Fruit fly (Drosophila melanogaster) whole organism, embryonic: ENCODE results near the gene aop.
A peak's percentile ranks its signal among the peaks of the same experiment; 100 is the strongest.

Experiments
- Antp ChIP-seq: fragments of 200-800 bp; sonication (Bioruptor generic); optimal IDR thresholded peaks from 3 replicates; lab custom pipeline; 2016; ENCODE audit warnings: missing biosample characterization, missing genetic modification characterization
- BEAF-32 ChIP-seq: fragments of 200-800 bp; sonication (Bioruptor generic); optimal IDR thresholded peaks from 3 replicates; lab custom pipeline; 2017; ENCODE audit warnings: missing biosample characterization, missing genetic modification characterization, mild to moderate bottlenecking, moderate library complexity, missing genetic modification reagents
- Blimp-1 ChIP-seq: fragments of 200-800 bp; sonication (Bioruptor generic); optimal IDR thresholded peaks from 3 replicates; lab custom pipeline; 2018; ENCODE audit warnings: missing biosample characterization, missing genetic modification characterization, mild to moderate bottlenecking, moderate library complexity, missing genetic modification reagents
- CG10959 ChIP-seq: fragments of 200-800 bp; sonication (Bioruptor generic); IDR thresholded peaks from 2 replicates; pipeline ENCODE4 v1.3.6; 2022; ENCODE audit warnings: missing biosample characterization, missing genetic modification characterization
- CG11085 ChIP-seq: fragments of 200-800 bp; sonication (Bioruptor generic); IDR thresholded peaks from 2 replicates; pipeline ENCODE4 v1.3.6; 2022; ENCODE audit warnings: missing biosample characterization, missing genetic modification characterization
- CG11695 ChIP-seq: fragments of 200-800 bp; sonication (Bioruptor generic); IDR thresholded peaks from 3 replicates; pipeline ENCODE4 v1.3.6; 2022; ENCODE audit warnings: missing biosample characterization, missing genetic modification characterization
- CG12071 ChIP-seq: fragments of 200-800 bp; sonication (Bioruptor generic); optimal IDR thresholded peaks from 3 replicates; lab custom pipeline; 2018; ENCODE audit warnings: missing biosample characterization, mild to moderate bottlenecking, missing genetic modification characterization
- CG13894 ChIP-seq: fragments of 200-800 bp; sonication (Bioruptor generic); optimal IDR thresholded peaks from 3 replicates; lab custom pipeline; 2018; ENCODE audit warnings: missing biosample characterization, mild to moderate bottlenecking, missing genetic modification characterization, moderate library complexity
- CG15073 ChIP-seq: fragments of 200-800 bp; sonication (Bioruptor generic); optimal IDR thresholded peaks from 2 replicates; lab custom pipeline; 2016; ENCODE audit warnings: missing biosample characterization, missing genetic modification characterization
- CG1529 ChIP-seq: fragments of 200-800 bp; sonication (Bioruptor generic); optimal IDR thresholded peaks from 3 replicates; lab custom pipeline; 2018; ENCODE audit warnings: missing biosample characterization, missing genetic modification characterization
- CG17359 ChIP-seq: fragments of 200-800 bp; sonication (Bioruptor generic); optimal IDR thresholded peaks from 3 replicates; lab custom pipeline; 2018; ENCODE audit warnings: missing biosample characterization, mild to moderate bottlenecking, missing genetic modification characterization, moderate library complexity
- CG18011 ChIP-seq: fragments of 200-800 bp; sonication (Bioruptor generic); optimal IDR thresholded peaks from 2 replicates; lab custom pipeline; 2017; ENCODE audit warnings: missing biosample characterization, missing genetic modification characterization, mild to moderate bottlenecking, moderate library complexity, missing genotype
- CG18599 ChIP-seq: fragments of 200-800 bp; sonication (Bioruptor generic); optimal IDR thresholded peaks from 3 replicates; lab custom pipeline; 2017; ENCODE audit warnings: missing biosample characterization, missing genetic modification characterization, mild to moderate bottlenecking, moderate library complexity, missing genetic modification reagents
- CG2875 ChIP-seq: fragments of 200-800 bp; sonication (Bioruptor generic); optimal IDR thresholded peaks from 2 replicates; lab custom pipeline; 2017; ENCODE audit warnings: missing biosample characterization, mild to moderate bottlenecking, missing genetic modification characterization, missing genetic modification reagents
- CG30020 ChIP-seq: fragments of 200-800 bp; optimal IDR thresholded peaks from 2 replicates; lab custom pipeline; 2019; ENCODE audit warnings: missing biosample characterization, mild to moderate bottlenecking, missing genetic modification characterization, moderate library complexity
- CG32767 ChIP-seq: fragments of 200-800 bp; sonication (Bioruptor generic); IDR thresholded peaks from 2 replicates; pipeline ENCODE4 v1.3.6; 2022; ENCODE audit warnings: missing biosample characterization, missing genetic modification characterization
- CG32772 ChIP-seq: fragments of 200-800 bp; sonication (Bioruptor generic); IDR thresholded peaks from 2 replicates; pipeline ENCODE4 v1.3.6; 2022; ENCODE audit warnings: missing biosample characterization, missing genetic modification characterization
- CG3726 ChIP-seq: fragments of 200-800 bp; sonication (Bioruptor generic); IDR thresholded peaks from 3 replicates; pipeline ENCODE4, ENCODE4 v1.3.6; 2022; ENCODE audit warnings: missing biosample characterization, missing genetic modification characterization
- CG3838 ChIP-seq: fragments of 200-800 bp; sonication (Bioruptor generic); optimal IDR thresholded peaks from 3 replicates; lab custom pipeline; 2016; ENCODE audit warnings: missing biosample characterization, missing genetic modification characterization
- CG3995 ChIP-seq: fragments of 200-800 bp; sonication (Bioruptor generic); optimal IDR thresholded peaks from 3 replicates; lab custom pipeline; 2016; ENCODE audit warnings: missing biosample characterization, missing genetic modification characterization
- CG4707 ChIP-seq: fragments of 200-800 bp; sonication (Bioruptor generic); optimal IDR thresholded peaks from 2 replicates; lab custom pipeline; 2018; ENCODE audit warnings: missing biosample characterization, mild to moderate bottlenecking, missing genetic modification characterization, moderate library complexity
- CG6654 ChIP-seq: fragments of 200-800 bp; sonication (Bioruptor generic); optimal IDR thresholded peaks from 2 replicates; lab custom pipeline; 2017; ENCODE audit warnings: missing biosample characterization, mild to moderate bottlenecking, missing genetic modification characterization
- CG7963 ChIP-seq: fragments of 200-800 bp; sonication (Bioruptor generic); IDR thresholded peaks from 3 replicates; pipeline ENCODE4 v1.3.6; 2022; ENCODE audit warnings: missing biosample characterization, missing genetic modification characterization; ENCODE audit not compliant: partially characterized antibody
- Dad ChIP-seq: fragments of 200-800 bp; sonication (Bioruptor generic); optimal IDR thresholded peaks from 3 replicates; lab custom pipeline; 2016; ENCODE audit warnings: missing biosample characterization, missing genetic modification characterization
- Hmx ChIP-seq: fragments of 200-800 bp; sonication (Bioruptor generic); optimal IDR thresholded peaks from 2 replicates; lab custom pipeline; 2016; ENCODE audit warnings: missing biosample characterization, missing genetic modification characterization
- Lhr ChIP-seq: fragments of 200-800 bp; sonication (Bioruptor generic); optimal IDR thresholded peaks from 3 replicates; lab custom pipeline; 2017; ENCODE audit warnings: mild to moderate bottlenecking, missing biosample characterization, missing genetic modification reagents, missing genetic modification characterization
- MBD-R2 ChIP-seq: fragments of 200-800 bp; sonication (Bioruptor generic); IDR thresholded peaks from 2 replicates; pipeline ENCODE4 v1.3.6; 2022; ENCODE audit warnings: missing biosample characterization, missing genetic modification characterization
- Myb ChIP-seq: fragments of 200-800 bp; sonication (Bioruptor generic); optimal IDR thresholded peaks from 2 replicates; lab custom pipeline; 2016; ENCODE audit warnings: missing biosample characterization, missing genetic modification characterization
- NFAT ChIP-seq: fragments of 200-800 bp; sonication (Bioruptor generic); IDR thresholded peaks from 2 replicates; pipeline ENCODE4 v1.3.6; 2022; ENCODE audit warnings: missing biosample characterization, missing genetic modification characterization
- NfI ChIP-seq: fragments of 200-800 bp; sonication (Bioruptor generic); optimal IDR thresholded peaks from 3 replicates; lab custom pipeline; 2018; ENCODE audit warnings: missing biosample characterization, mild to moderate bottlenecking, missing genetic modification characterization, moderate library complexity
- Optix ChIP-seq: fragments of 200-800 bp; sonication (Bioruptor generic); IDR thresholded peaks from 3 replicates; pipeline ENCODE4 v1.3.6; 2022; ENCODE audit warnings: missing biosample characterization, missing genetic modification characterization
- Rfx ChIP-seq: fragments of 200-800 bp; sonication (Bioruptor generic); IDR thresholded peaks from 2 replicates; pipeline ENCODE4 v1.3.6; 2022; ENCODE audit warnings: missing biosample characterization, missing genetic modification characterization
- Sox100B ChIP-seq: fragments of 200-800 bp; sonication (Bioruptor generic); optimal IDR thresholded peaks from 3 replicates; lab custom pipeline; 2018; ENCODE audit warnings: missing biosample characterization, mild to moderate bottlenecking, missing genetic modification characterization
- Sox102F ChIP-seq: fragments of 200-800 bp; sonication (Bioruptor generic); optimal IDR thresholded peaks from 2 replicates; lab custom pipeline; 2018; ENCODE audit warnings: missing biosample characterization, mild to moderate bottlenecking, missing genetic modification characterization, moderate library complexity
- TFAM ChIP-seq: fragments of 200-800 bp; sonication (Bioruptor generic); optimal IDR thresholded peaks from 2 replicates; lab custom pipeline; 2017; ENCODE audit warnings: missing biosample characterization, missing genetic modification characterization, inconsistent platforms
- Tbp ChIP-seq: fragments of >200 bp; optimal IDR thresholded peaks from 2 replicates; lab custom pipeline; 2018; ENCODE audit warnings: missing biosample characterization, missing genetic modification characterization
- Xrp1 ChIP-seq: fragments of 200-800 bp; sonication (Bioruptor generic); IDR thresholded peaks from 2 replicates; pipeline ENCODE4 v1.3.6; 2022; ENCODE audit warnings: missing biosample characterization, missing genetic modification characterization
- abd-A ChIP-seq: fragments of 200-800 bp; sonication (Bioruptor generic); optimal IDR thresholded peaks from 3 replicates; lab custom pipeline; 2019; ENCODE audit warnings: missing biosample characterization, mild to moderate bottlenecking, missing genetic modification characterization, moderate library complexity
- bbx ChIP-seq: fragments of 200-800 bp; sonication (Bioruptor generic); IDR thresholded peaks from 2 replicates; pipeline ENCODE4 v1.3.6; 2022; ENCODE audit warnings: missing biosample characterization, missing genetic modification characterization; ENCODE audit not compliant: partially characterized antibody
- bcd ChIP-seq: fragments of 200-800 bp; sonication (Bioruptor generic); optimal IDR thresholded peaks from 2 replicates; lab custom pipeline; 2017; ENCODE audit warnings: missing biosample characterization, mild to moderate bottlenecking, missing genetic modification characterization
- cas ChIP-seq: fragments of 200-800 bp; sonication (Bioruptor generic); IDR thresholded peaks from 2 replicates; pipeline ENCODE4 v1.3.6; 2022; ENCODE audit warnings: missing biosample characterization, missing genetic modification characterization
- ftz-f1 ChIP-seq: fragments of 200-800 bp; sonication (Bioruptor generic); optimal IDR thresholded peaks from 2 replicates; lab custom pipeline; 2016; ENCODE audit warnings: missing biosample characterization, missing genetic modification characterization
- gsb ChIP-seq: fragments of 200-800 bp; sonication (Bioruptor generic); IDR thresholded peaks from 2 replicates; pipeline ENCODE4 v1.3.6; 2022; ENCODE audit warnings: missing biosample characterization, missing genetic modification characterization
- insv ChIP-seq, 2 experiments: fragments of 200-800 bp; sonication (Bioruptor generic); optimal IDR thresholded peaks; 3 replicates each; lab custom pipeline; 2016 to 2018; ENCODE audit warnings: missing biosample characterization in 2 of 2, missing genetic modification characterization in 2 of 2
- jumu ChIP-seq: fragments of 200-800 bp; sonication (Bioruptor generic); optimal IDR thresholded peaks from 3 replicates; lab custom pipeline; 2016; ENCODE audit warnings: missing biosample characterization, missing genetic modification characterization
- lmd ChIP-seq: fragments of 200-800 bp; sonication (Bioruptor generic); IDR thresholded peaks from 2 replicates; pipeline ENCODE4 v1.3.6; 2022; ENCODE audit warnings: missing biosample characterization, missing genetic modification characterization
- p53 ChIP-seq: fragments of 200-800 bp; sonication (Bioruptor generic); optimal IDR thresholded peaks from 2 replicates; lab custom pipeline; 2016; ENCODE audit warnings: missing biosample characterization, missing genetic modification characterization
- sima ChIP-seq: fragments of 200-800 bp; sonication (Bioruptor generic); optimal IDR thresholded peaks from 2 replicates; lab custom pipeline; 2016; ENCODE audit warnings: missing biosample characterization, missing genetic modification characterization
- so ChIP-seq: fragments of 200-800 bp; sonication (Bioruptor generic); IDR thresholded peaks from 3 replicates; pipeline ENCODE4 v1.3.6; 2022; ENCODE audit warnings: missing biosample characterization, missing genetic modification characterization
- tin ChIP-seq: fragments of 200-800 bp; sonication (Bioruptor generic); optimal IDR thresholded peaks from 3 replicates; lab custom pipeline; 2016; ENCODE audit warnings: missing biosample characterization, missing genetic modification characterization
- zfh1 ChIP-seq: fragments of 200-800 bp; sonication (Bioruptor generic); IDR thresholded peaks from 3 replicates; pipeline ENCODE4 v1.3.6; 2022; ENCODE audit warnings: missing biosample characterization, missing genetic modification characterization

Gene aop

dm6 chr2L:2179366-2179765 lies 812 bp upstream of the aop start (continued):
- TF ChIP-seq NFAT (peak; percentile 34; the same call in 1 of the 2 replicates), sima (GFP tag; lab: Kevin White, UChicago) (peak; percentile 34), CG3726 (GFP tag; lab: Robert Waterston, UW) (no peak), MBD-R2 (GFP tag; lab: Robert Waterston, UW) (peak; percentile 41; the same call in 1 of the 2 replicates), TFAM (GFP tag; lab: Kevin White, UChicago) (no peak), Xrp1 (GFP tag; lab: Robert Waterston, UW) (peak; percentile 56), lmd (GFP tag; lab: Robert Waterston, UW) (peak; percentile 86), CG1529 (peak; percentile 13), CG32772 (GFP tag; lab: Robert Waterston, UW) (peak; percentile 66), CG30020 (tag; lab: Kevin White, UChicago) (no peak), bcd (GFP tag; lab: Kevin White, UChicago) (peak; percentile 79), CG11085 (peak; percentile 46; the same call in 1 of the 2 replicates), Hmx (GFP tag; lab: Kevin White, UChicago) (no peak), CG13894 (tag; lab: Kevin White, UChicago) (peak; percentile 31), CG3838 (peak; percentile 6), Myb (GFP tag; lab: Kevin White, UChicago) (peak; percentile 65), Sox100B (GFP tag; lab: Kevin White, UChicago) (peak; percentile 50), Tbp (GFP tag; lab: Kevin White, UChicago) (no peak), tin (GFP tag; lab: Kevin White, UChicago) (peak; percentile 28), ftz-f1 (no peak), Rfx (GFP tag; lab: Robert Waterston, UW) (peak; percentile 86), insv (GFP tag; optimal IDR thresholded peaks at IDR 0.05; lab: Kevin White, UChicago) (no peak), CG4707 (GFP tag; lab: Kevin White, UChicago) (peak; percentile 7), NfI (GFP tag; lab: Kevin White, UChicago) (peak; percentile 74), BEAF-32 (no peak), CG18599 (GFP tag; lab: Kevin White, UChicago) (peak; percentile 86), p53 (GFP tag; lab: Kevin White, UChicago) (peak; percentile 58), CG2875 (GFP tag; lab: Kevin White, UChicago) (peak; percentile 8), zfh1 (peak; percentile 62; the same call in 2 of the 3 replicates), jumu (GFP tag; lab: Kevin White, UChicago) (peak; percentile 54), CG15073 (GFP tag; lab: Kevin White, UChicago) (no peak), cas (peak; percentile 33; the same call in 1 of the 2 replicates), Blimp-1 (GFP tag; lab: Kevin White, UChicago) (peak; percentile 61), CG10959 (GFP tag; lab: Robert Waterston, UW) (no peak; the same call in 1 of the 2 replicates), Antp (peak; percentile 90), bbx (GFP tag; lab: Robert Waterston, UW) (no peak), CG11695 (GFP tag; lab: Robert Waterston, UW) (peak; percentile 66), abd-A (tag; lab: Kevin White, UChicago) (peak; percentile 75), CG6654 (GFP tag; lab: Kevin White, UChicago) (peak; percentile 12), CG12071 (GFP tag; lab: Kevin White, UChicago) (peak; percentile 83), CG17359 (tag; lab: Kevin White, UChicago) (peak; percentile 80), so (GFP tag; lab: Robert Waterston, UW) (peak; percentile 80; the same call in 2 of the 3 replicates), CG18011 (GFP tag; lab: Kevin White, UChicago) (peak; percentile 11), Dad (GFP tag; lab: Kevin White, UChicago) (peak; percentile 35), Sox102F (GFP tag; lab: Kevin White, UChicago) (peak; percentile 89), Lhr (GFP tag; lab: Kevin White, UChicago) (no peak), gsb (peak; percentile 54; the same call in 1 of the 2 replicates), CG3995 (GFP tag; lab: Kevin White, UChicago) (peak; percentile 37), Optix (GFP tag; lab: Robert Waterston, UW) (peak; percentile 76), CG7963 (no peak), CG32767 (GFP tag; lab: Robert Waterston, UW) (peak; percentile 52)
